Worm (Caenorhabditis elegans) whole organism, mixed stage, embryonic: ENCODE measurements around the gene ZK632.4.
A peak's percentile ranks its signal among the peaks of the same experiment; 100 is the strongest.

Experiments
- bed-3 ChIP-seq: fragments of 200-800 bp; sonication (Bioruptor generic); optimal IDR thresholded peaks from 3 replicates; lab custom pipeline; 2018; ENCODE audit warnings: mild to moderate bottlenecking, missing genetic modification characterization, moderate library complexity, missing compliant biosample characterization
- blmp-1 ChIP-seq: fragments of 150-350 bp; optimal IDR thresholded peaks from 2 replicates; lab custom pipeline; 2014; ENCODE audit warnings: missing biosample characterization, missing genetic modification characterization
- ceh-39 ChIP-seq: fragments of 150-350 bp; optimal IDR thresholded peaks from 2 replicates; lab custom pipeline; 2014; ENCODE audit warnings: missing biosample characterization, missing genetic modification characterization
- ceh-43 ChIP-seq: fragments of 200-800 bp; sonication (Bioruptor generic); optimal IDR thresholded peaks from 2 replicates; lab custom pipeline; 2018; ENCODE audit warnings: mild to moderate bottlenecking, missing genetic modification characterization, moderate library complexity, missing compliant biosample characterization
- ceh-83 ChIP-seq: fragments of 200-800 bp; sonication (Bioruptor generic); optimal IDR thresholded peaks from 2 replicates; lab custom pipeline; 2018; ENCODE audit warnings: mild to moderate bottlenecking, missing genetic modification characterization, missing compliant biosample characterization
- ces-1 ChIP-seq: fragments of 150-350 bp; optimal IDR thresholded peaks from 2 replicates; lab custom pipeline; 2014; ENCODE audit warnings: missing biosample characterization, missing genetic modification reagents, missing genetic modification characterization
- cnd-1 ChIP-seq: fragments of 200-800 bp; sonication (Bioruptor generic); optimal IDR thresholded peaks from 2 replicates; lab custom pipeline; 2018; ENCODE audit warnings: mild to moderate bottlenecking, missing genetic modification characterization, missing compliant biosample characterization
- drap-1 ChIP-seq: fragments of 200-800 bp; sonication (Bioruptor generic); optimal IDR thresholded peaks from 3 replicates; lab custom pipeline; 2018; ENCODE audit warnings: mild to moderate bottlenecking, missing genetic modification characterization, missing compliant biosample characterization
- elt-1 ChIP-seq: sonication (generic microtip); optimal IDR thresholded peaks from 2 replicates; lab custom pipeline; 2017; ENCODE audit warnings: missing genetic modification characterization, mild to moderate bottlenecking, missing compliant biosample characterization, antibody characterized with exemption, moderate library complexity, borderline replicate concordance; ENCODE audit not compliant: insufficient read depth
- elt-3 ChIP-seq: fragments of 150-350 bp; optimal IDR thresholded peaks from 2 replicates; lab custom pipeline; 2014; ENCODE audit warnings: missing biosample characterization, missing genetic modification characterization
- flh-1 ChIP-seq: fragments of 200-800 bp; sonication (Bioruptor generic); optimal IDR thresholded peaks from 2 replicates; lab custom pipeline; 2018; ENCODE audit warnings: mild to moderate bottlenecking, missing genetic modification characterization, moderate library complexity, missing compliant biosample characterization
- ham-2 ChIP-seq: fragments of 200-800 bp; sonication (Bioruptor generic); optimal IDR thresholded peaks from 2 replicates; lab custom pipeline; 2018; ENCODE audit warnings: mild to moderate bottlenecking, missing genetic modification characterization, missing compliant biosample characterization
- hlh-1 ChIP-seq: fragments of 150-350 bp; optimal IDR thresholded peaks from 2 replicates; lab custom pipeline; 2014; ENCODE audit warnings: missing biosample characterization, missing genetic modification reagents, missing genetic modification characterization
- lin-13 ChIP-seq: fragments of 150-350 bp; optimal IDR thresholded peaks from 2 replicates; lab custom pipeline; 2014; ENCODE audit warnings: missing biosample characterization, missing genetic modification characterization
- lsy-2 ChIP-seq: fragments of 150-350 bp; optimal IDR thresholded peaks from 2 replicates; lab custom pipeline; 2014; ENCODE audit warnings: missing biosample characterization, missing genetic modification characterization
- mab-5 ChIP-seq: fragments of 150-350 bp; optimal IDR thresholded peaks from 2 replicates; lab custom pipeline; 2014; ENCODE audit warnings: missing biosample characterization, missing genetic modification characterization
- mls-2 ChIP-seq: sonication (generic microtip); optimal IDR thresholded peaks from 2 replicates; lab custom pipeline; 2016; ENCODE audit warnings: mild to moderate bottlenecking, missing genetic modification characterization, moderate library complexity, missing compliant biosample characterization
- nhr-12 ChIP-seq: fragments of 150-350 bp; optimal IDR thresholded peaks from 2 replicates; lab custom pipeline; 2014; ENCODE audit warnings: missing biosample characterization, missing genetic modification characterization
- nhr-2 ChIP-seq: fragments of 150-350 bp; optimal IDR thresholded peaks from 2 replicates; lab custom pipeline; 2014; ENCODE audit warnings: missing biosample characterization, missing genetic modification characterization
- nhr-237 ChIP-seq: fragments of 150-350 bp; optimal IDR thresholded peaks from 2 replicates; lab custom pipeline; 2014; ENCODE audit warnings: missing biosample characterization, missing genetic modification characterization
- nhr-28 ChIP-seq: fragments of 150-350 bp; optimal IDR thresholded peaks from 2 replicates; lab custom pipeline; 2014; ENCODE audit warnings: missing biosample characterization, missing genetic modification characterization
- nhr-76 ChIP-seq: sonication (generic microtip); optimal IDR thresholded peaks from 2 replicates; lab custom pipeline; 2017; ENCODE audit warnings: missing biosample characterization, missing genetic modification characterization
- pha-4 ChIP-seq: fragments of 150-350 bp; optimal IDR thresholded peaks from 2 replicates; lab custom pipeline; 2018; ENCODE audit warnings: missing biosample characterization, missing genetic modification reagents, missing genetic modification characterization
- sem-2 ChIP-seq: fragments of 200-800 bp; sonication (Bioruptor generic); optimal IDR thresholded peaks from 2 replicates; lab custom pipeline; 2018; ENCODE audit warnings: mild to moderate bottlenecking, missing genetic modification characterization, missing compliant biosample characterization
- snpc-4 ChIP-seq: fragments of 150-350 bp; optimal IDR thresholded peaks from 2 replicates; lab custom pipeline; 2014; ENCODE audit warnings: missing biosample characterization, missing genetic modification characterization
- sptf-1 ChIP-seq: sonication (generic microtip); optimal IDR thresholded peaks from 2 replicates; lab custom pipeline; 2017; ENCODE audit warnings: mild to moderate bottlenecking, missing genetic modification characterization, moderate library complexity, missing compliant biosample characterization
- unc-120 ChIP-seq: sonication (generic microtip); optimal IDR thresholded peaks from 2 replicates; lab custom pipeline; 2017; ENCODE audit warnings: missing genetic modification characterization, missing compliant biosample characterization; ENCODE audit not compliant: poor library complexity, severe bottlenecking
- unc-39 ChIP-seq: fragments of 150-350 bp; optimal IDR thresholded peaks from 2 replicates; lab custom pipeline; 2014; ENCODE audit warnings: missing biosample characterization, missing genetic modification characterization
- unc-62 ChIP-seq: fragments of 150-350 bp; optimal IDR thresholded peaks from 2 replicates; lab custom pipeline; 2014; ENCODE audit warnings: missing biosample characterization, missing genetic modification reagents, missing genetic modification characterization
- ztf-11 ChIP-seq: fragments of 150-350 bp; optimal IDR thresholded peaks from 2 replicates; lab custom pipeline; 2014; ENCODE audit warnings: missing biosample characterization, missing genetic modification characterization

ZK632.4 gene

ce11 chrIII:9793592-9794417 is 13.4 kb downstream of the ZK632.4 start, which contains the start of the genes R10E11.9 and mcm-6:
Gene R10E11.9 (minus strand): TSS chrIII:9793642.
Gene mcm-6 (plus strand): TSS chrIII:9794367.
- TF ChIP-seq pha-4 (peak; percentile 11), bed-3 (no peak)

ce11 chrIII:9789607-9790073 is 17.6 kb downstream of the ZK632.4 start, which contains the start of gene R10E11.5:
Gene R10E11.5 (minus strand): TSS chrIII:9789657.
- TF ChIP-seq ces-1 (GFP tag; lab: Kevin White, UChicago) = no peak
- TF ChIP-seq sem-2 (GFP tag; lab: Kevin White, UChicago) = no peak
- TF ChIP-seq sptf-1 (tag; lab: Kevin White, UChicago) = no peak
- no peak for TF ChIP-seq mab-5 (tag; lab: Kevin White, UChicago)

ce11 chrIII:9789083-9789482 is 18.2 kb downstream of the ZK632.4 start:
- TF ChIP-seq nhr-28 (tag; lab: Kevin White, UChicago) = no peak
- TF ChIP-seq ztf-11 (tag; lab: Kevin White, UChicago) = no peak
- no peak for TF ChIP-seq ces-1 (GFP tag; lab: Kevin White, UChicago)
- no peak for TF ChIP-seq pha-4
- TF ChIP-seq lin-13 (tag; lab: Kevin White, UChicago) = no peak
- no peak for TF ChIP-seq ham-2 (GFP tag; lab: Kevin White, UChicago)
- TF ChIP-seq elt-3 (tag; lab: Kevin White, UChicago) = no peak
- TF ChIP-seq drap-1 (GFP tag; lab: Kevin White, UChicago) = no peak
- no peak for TF ChIP-seq ceh-39 (tag; lab: Kevin White, UChicago)
- TF ChIP-seq blmp-1 = no peak
- no peak for TF ChIP-seq bed-3
- TF ChIP-seq snpc-4 = no peak
- no peak for TF ChIP-seq nhr-2
- no peak for TF ChIP-seq nhr-76 (tag; lab: Kevin White, UChicago)
- TF ChIP-seq flh-1 (GFP tag; lab: Kevin White, UChicago) = no peak
- TF ChIP-seq ceh-83 (GFP tag; lab: Kevin White, UChicago) = no peak
- TF ChIP-seq unc-120 = no peak
- no peak for TF ChIP-seq sem-2 (GFP tag; lab: Kevin White, UChicago)
- no peak for TF ChIP-seq nhr-12 (tag; lab: Kevin White, UChicago)

- TF ChIP-seq cnd-1 = no peak
- TF ChIP-seq ceh-39 (tag; lab: Kevin White, UChicago) = no peak
- TF ChIP-seq hlh-1 (tag; lab: Kevin White, UChicago) = no peak
- TF ChIP-seq elt-1 (tag; lab: Kevin White, UChicago) = no peak
- no peak for TF ChIP-seq nhr-237
- no peak for TF ChIP-seq ham-2 (GFP tag; lab: Kevin White, UChicago)
- TF ChIP-seq unc-39 = no peak
- TF ChIP-seq snpc-4 = no peak
- TF ChIP-seq nhr-28 (tag; lab: Kevin White, UChicago) = no peak
- no peak for TF ChIP-seq blmp-1
- TF ChIP-seq nhr-76 (tag; lab: Kevin White, UChicago) = no peak
- TF ChIP-seq unc-62 (GFP tag; lab: Kevin White, UChicago) = no peak
- no peak for TF ChIP-seq bed-3
- no peak for TF ChIP-seq lsy-2 (tag; lab: Kevin White, UChicago)
Observed at ce11 chrIII:9786776-9787175, 20.5 kb downstream of the ZK632.4 start.

- no peak for TF ChIP-seq unc-39
- TF ChIP-seq nhr-12 (tag; lab: Kevin White, UChicago) = no peak
- TF ChIP-seq cnd-1 = no peak
- peak; percentile 40 for TF ChIP-seq mls-2 (tag; lab: Kevin White, UChicago)
- TF ChIP-seq snpc-4 = no peak
- TF ChIP-seq drap-1 (GFP tag; lab: Kevin White, UChicago) = no peak
- no peak for TF ChIP-seq ceh-39 (tag; lab: Kevin White, UChicago)
- peak; percentile 12 for TF ChIP-seq ceh-43 (GFP tag; lab: Kevin White, UChicago)
- TF ChIP-seq, all 35 proteins: peak for 2
Observed at ce11 chrIII:9783133-9783590, 24.1 kb downstream of the ZK632.4 start.
